Worm (Caenorhabditis elegans): ENCODE measurements around the gene hnd-1.

The hnd-1 gene

DNA sequence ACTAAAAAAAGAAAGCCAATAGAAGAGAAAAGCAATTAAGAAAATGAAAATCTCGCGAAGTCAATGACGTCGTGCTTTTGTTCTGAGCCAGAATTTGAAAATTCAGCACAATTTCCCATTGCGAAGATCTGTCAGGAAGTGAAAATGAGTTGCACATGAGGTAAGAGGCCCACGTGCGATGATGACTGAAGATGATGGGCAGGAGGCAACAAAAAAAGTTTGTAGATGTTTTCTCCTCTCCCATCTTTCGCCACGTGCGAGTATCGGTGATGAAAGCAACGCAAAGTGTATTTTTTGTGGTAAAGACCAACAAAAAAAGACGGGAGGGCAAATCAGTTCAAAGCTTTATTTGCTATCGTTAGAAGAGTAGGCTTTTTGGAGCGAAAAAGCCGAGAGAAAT is 22.3 kb upstream of the hnd-1 start:
- no peak for TF ChIP-seq ceh-43 (GFP tag; optimal IDR thresholded peaks at IDR 0.05)

- TF ChIP-seq lin-32 (GFP tag; optimal IDR thresholded peaks at IDR 0.05) (peak; percentile 22), lin-13 (tag; optimal IDR thresholded peaks at IDR 0.05) (peak; percentile 72), M03D4.4 (tag; optimal IDR thresholded peaks at IDR 0.05) (peak; percentile 60), mep-1 (tag; optimal IDR thresholded peaks at IDR 0.05) (peak; percentile 70), ham-2 (GFP tag; optimal IDR thresholded peaks at IDR 0.05) (no peak), drap-1 (GFP tag; optimal IDR thresholded peaks at IDR 0.05) (peak; percentile 7), nhr-2 (tag; optimal IDR thresholded peaks at IDR 0.05) (no peak), ceh-39 (tag; optimal IDR thresholded peaks at IDR 0.05) (peak; percentile 46), cnd-1 (tag; optimal IDR thresholded peaks at IDR 0.05) (peak; percentile 55), lsy-2 (tag; optimal IDR thresholded peaks at IDR 0.05) (no peak)
Observed at ce11 chrX:11662557-11662956, 21.8 kb upstream of the hnd-1 start.

ce11 chrX:11664184-11664583 is 20.2 kb upstream of the hnd-1 start:
- peak; percentile 43 for TF ChIP-seq pha-4 (tag; optimal IDR thresholded peaks at IDR 0.05)
- no peak for TF ChIP-seq lin-13 (tag; optimal IDR thresholded peaks at IDR 0.05)

DNA sequence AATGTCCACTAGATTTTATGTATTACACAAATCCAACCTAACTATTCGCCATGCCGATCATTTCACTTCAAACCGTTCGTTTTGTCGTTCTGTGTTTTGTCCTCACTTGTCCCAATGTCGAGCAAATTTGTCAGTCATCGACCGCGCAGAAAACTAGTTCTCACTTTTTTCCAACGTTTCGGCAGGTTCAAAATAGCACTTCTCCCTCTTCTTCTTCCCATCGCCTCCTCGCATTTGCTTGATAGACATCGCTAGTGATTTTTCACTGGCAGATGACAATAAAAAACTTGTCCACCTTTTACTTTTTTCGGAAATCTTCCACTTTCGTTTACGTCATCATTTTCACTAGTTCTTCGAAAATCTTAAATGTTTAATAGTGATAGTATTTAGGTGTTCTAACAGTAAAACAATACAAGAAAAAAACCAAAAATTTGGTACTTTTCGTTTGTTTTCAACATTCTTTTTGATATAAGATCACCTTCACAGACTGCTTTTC is 18.8 kb upstream of the hnd-1 start:
- no peak for TF ChIP-seq lsy-2 (tag; optimal IDR thresholded peaks at IDR 0.05)
- no peak for TF ChIP-seq bed-3 (GFP tag; optimal IDR thresholded peaks at IDR 0.05)
- no peak for TF ChIP-seq elt-3 (tag; optimal IDR thresholded peaks at IDR 0.05)
- no peak for TF ChIP-seq pha-4 (tag; optimal IDR thresholded peaks at IDR 0.05)
- TF ChIP-seq lin-32 (GFP tag; optimal IDR thresholded peaks at IDR 0.05) = no peak
- TF ChIP-seq mep-1 (tag; optimal IDR thresholded peaks at IDR 0.05) = no peak
- TF ChIP-seq unc-39 (tag; optimal IDR thresholded peaks at IDR 0.05) = no peak
- TF ChIP-seq nhr-28 (tag; optimal IDR thresholded peaks at IDR 0.05) = no peak
- no peak for TF ChIP-seq elt-1 (tag; optimal IDR thresholded peaks at IDR 0.05; ENCODE audit: borderline replicate concordance, insufficient read depth)
- TF ChIP-seq nhr-237 (tag; optimal IDR thresholded peaks at IDR 0.05) = no peak
- TF ChIP-seq zip-8 (tag; optimal IDR thresholded peaks at IDR 0.05) = no peak
- TF ChIP-seq snpc-4 (tag; optimal IDR thresholded peaks at IDR 0.05) = no peak
- no peak for TF ChIP-seq flh-1 (GFP tag; optimal IDR thresholded peaks at IDR 0.05)
- TF ChIP-seq mls-2 (tag; optimal IDR thresholded peaks at IDR 0.05) = no peak
- no peak for TF ChIP-seq nhr-12 (tag; optimal IDR thresholded peaks at IDR 0.05)

DNA sequence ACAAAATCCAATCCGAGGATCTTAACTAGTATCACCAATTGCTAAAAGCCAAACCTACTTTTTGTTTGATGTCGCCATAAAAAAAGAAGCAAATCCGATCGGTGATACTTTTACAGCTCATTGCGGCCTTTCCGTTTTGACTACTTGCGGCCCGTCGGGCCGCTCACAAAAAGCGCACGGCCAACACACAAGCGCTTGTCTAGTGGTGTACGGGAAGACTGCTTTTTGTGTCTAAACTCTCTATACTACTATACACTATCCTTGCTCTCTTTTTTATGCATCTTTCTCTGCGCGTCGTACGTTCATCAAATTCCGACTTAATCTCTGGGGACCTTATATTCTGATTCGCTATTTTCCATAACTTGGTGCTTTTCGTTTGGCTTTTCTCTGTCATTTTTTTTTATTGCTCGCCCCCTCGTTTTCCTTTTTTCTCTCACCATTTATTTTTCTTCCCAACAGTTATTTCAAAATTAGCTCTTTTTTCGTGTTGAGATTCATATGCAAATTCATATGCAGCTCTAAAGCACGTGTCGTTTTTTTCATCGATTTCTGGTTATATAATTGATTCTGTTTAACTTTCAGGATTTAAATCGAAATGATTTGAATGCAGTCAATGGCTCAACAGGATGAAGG is 17.7 kb upstream of the hnd-1 start, which contains the start of gene noca-2:
Gene noca-2, plus strand, starts transcription at position 583 of the 633 bp plus-strand sequence.
- peak; percentile 25 for TF ChIP-seq lsy-2 (tag; optimal IDR thresholded peaks at IDR 0.05)
- peak; percentile 16 for TF ChIP-seq unc-120 (tag; optimal IDR thresholded peaks at IDR 0.05; ENCODE audit: poor library complexity, severe bottlenecking)
- no peak for TF ChIP-seq bed-3 (GFP tag; optimal IDR thresholded peaks at IDR 0.05)
- no peak for TF ChIP-seq pha-4 (tag; optimal IDR thresholded peaks at IDR 0.05)
- peak; percentile 83 for TF ChIP-seq ces-1 (GFP tag; optimal IDR thresholded peaks at IDR 0.05)
- peak; percentile 23 for TF ChIP-seq hlh-1 (tag; optimal IDR thresholded peaks at IDR 0.05)
- peak; percentile 83 for TF ChIP-seq ham-2 (GFP tag; optimal IDR thresholded peaks at IDR 0.05)
- no peak for TF ChIP-seq sptf-1 (tag; optimal IDR thresholded peaks at IDR 0.05)
- TF ChIP-seq ceh-83 (GFP tag; optimal IDR thresholded peaks at IDR 0.05) = no peak
- TF ChIP-seq mep-1 (tag; optimal IDR thresholded peaks at IDR 0.05) = peak; percentile 12

- TF ChIP-seq flh-1 (GFP tag; optimal IDR thresholded peaks at IDR 0.05) (no peak), M03D4.4 (tag; optimal IDR thresholded peaks at IDR 0.05) (no peak), ces-1 (GFP tag; optimal IDR thresholded peaks at IDR 0.05) (peak; percentile 65), pha-4 (tag; optimal IDR thresholded peaks at IDR 0.05) (no peak), lin-32 (GFP tag; optimal IDR thresholded peaks at IDR 0.05) (peak; percentile 85), cnd-1 (tag; optimal IDR thresholded peaks at IDR 0.05) (peak; percentile 82), blmp-1 (tag; optimal IDR thresholded peaks at IDR 0.05) (no peak), unc-62 (GFP tag; optimal IDR thresholded peaks at IDR 0.05) (no peak), sptf-1 (tag; optimal IDR thresholded peaks at IDR 0.05) (no peak)
Observed at ce11 chrX:11673063-11673759, 11.2 kb upstream of the hnd-1 start.
